Worm (Caenorhabditis elegans): ENCODE measurements around the gene Y45G5AM.3.

ce11 chrV:4164504-4164959 lies at the start of gene Y45G5AM.3:
- TF ChIP-seq pes-1 (GFP tag; IDR thresholded peaks at IDR 0.05) (no peak), flt-1 (GFP tag; IDR thresholded peaks at IDR 0.05) (no peak), ets-7 (tag; optimal IDR thresholded peaks at IDR 0.05) (no peak), ama-1 (optimal IDR thresholded peaks at IDR 0.05) (no peak), scrt-1 (GFP tag; IDR thresholded peaks at IDR 0.05) (no peak), ceh-36 (tag; optimal IDR thresholded peaks at IDR 0.05) (no peak), tbx-37 (GFP tag; conservative IDR thresholded peaks at IDR 0.05) (no peak), F13C5.2 (tag; optimal IDR thresholded peaks at IDR 0.05) (no peak), hmbx-1 (tag; optimal IDR thresholded peaks at IDR 0.05) (no peak), tbx-11 (GFP tag; IDR thresholded peaks at IDR 0.05) (no peak)
